Worm (Caenorhabditis elegans): Measurements from ENCODE around the gene F55G11.1.

DNA sequence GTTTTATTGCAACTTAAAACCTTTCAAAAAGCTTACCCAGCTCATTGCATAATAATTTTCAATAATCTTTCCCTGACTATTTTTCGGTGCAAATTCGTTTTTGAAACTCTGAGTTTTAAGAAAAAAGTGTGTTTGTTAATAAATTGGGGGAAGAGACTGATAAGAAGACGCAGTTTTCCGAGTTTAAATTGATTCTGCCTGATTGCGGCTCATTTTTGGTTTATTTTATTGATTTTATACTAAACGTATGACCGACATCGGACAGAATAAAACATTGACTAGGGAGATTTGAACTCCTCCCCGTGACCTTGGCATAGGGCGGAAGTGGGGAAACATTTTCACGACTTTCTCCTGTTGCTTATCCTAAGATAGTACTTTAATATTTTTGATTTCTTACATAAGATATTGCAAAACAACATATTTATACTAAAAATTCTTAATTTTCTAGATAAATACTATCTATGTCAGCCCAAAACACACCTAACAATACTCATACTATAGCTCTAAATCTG, 50.0 kb downstream of the F55G11.1 start, which contains the start of gene K08D8.7:
- TF ChIP-seq klf-2 (GFP tag; conservative IDR thresholded peaks at IDR 0.05) (no peak), flt-1 (GFP tag; IDR thresholded peaks at IDR 0.05) (no peak)
